Worm (Caenorhabditis elegans): ENCODE measurements around the gene lin-5.

Gene lin-5

ce11 chrII:7888759-7889158 is 28.4 kb downstream of the lin-5 start (continued):
- no peak for TF ChIP-seq egl-13 (tag; optimal IDR thresholded peaks at IDR 0.05)
- no peak for TF ChIP-seq fos-1 (tag; optimal IDR thresholded peaks at IDR 0.05)
- TF ChIP-seq lin-35 (GFP tag; optimal IDR thresholded peaks at IDR 0.05): peak; percentile 5 to 12

ce11 chrII:7889321-7889720 is 28.9 kb downstream of the lin-5 start:
- TF ChIP-seq elt-2 (tag; optimal IDR thresholded peaks at IDR 0.05) (peak; percentile 57), pqm-1 (tag; optimal IDR thresholded peaks at IDR 0.05) (no peak), ceh-88 (GFP tag; IDR thresholded peaks at IDR 0.05) (no peak), C16A3.4 (tag; optimal IDR thresholded peaks at IDR 0.05) (no peak), nhr-85 (tag) (no peak), lin-35 (GFP tag; optimal IDR thresholded peaks at IDR 0.05) (peak in 1 of 2 experiments; percentile 11), blmp-1 (tag; optimal IDR thresholded peaks at IDR 0.05) (no peak)

DNA sequence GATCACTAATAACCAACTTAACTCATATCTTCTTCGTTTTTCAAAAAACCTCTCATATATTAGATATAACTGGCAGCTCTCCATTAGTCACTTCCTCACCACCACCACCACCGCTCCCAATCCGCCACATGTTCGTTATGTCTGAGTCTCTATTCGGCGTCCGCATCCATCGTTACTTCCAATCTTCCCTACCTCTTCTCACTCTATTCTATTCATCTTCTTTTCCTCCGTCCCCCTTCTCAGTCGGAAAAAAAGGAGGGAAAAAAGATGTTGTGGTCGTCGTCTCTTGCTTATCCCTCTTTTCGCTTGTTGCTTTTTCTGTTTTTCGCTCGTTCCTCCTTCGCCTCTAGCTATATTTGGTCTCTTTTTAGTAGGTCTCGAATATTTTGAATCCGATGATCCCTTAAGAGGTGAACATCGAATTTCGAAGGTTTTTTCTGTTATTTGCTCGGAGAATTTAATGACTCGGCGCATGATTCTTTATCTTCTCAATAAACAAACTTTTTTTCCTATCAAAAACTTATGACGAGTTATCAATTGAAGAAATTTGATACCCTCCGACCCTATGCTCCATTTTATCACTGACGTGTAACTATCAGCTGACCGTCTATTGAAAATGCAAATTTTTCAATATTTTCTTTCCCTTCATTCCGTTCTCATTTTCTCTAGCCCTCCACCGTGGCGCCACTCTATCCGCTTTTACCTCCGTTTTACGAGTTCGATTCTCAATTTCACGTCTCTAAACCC is 31.7 kb downstream of the lin-5 start:
- TF ChIP-seq tbx-2 (tag; optimal IDR thresholded peaks at IDR 0.05) (peak; percentile 39), egl-13 (tag; optimal IDR thresholded peaks at IDR 0.05) (peak; percentile 2), nhr-20 (tag; optimal IDR thresholded peaks at IDR 0.05) (no peak), elt-2 (tag; optimal IDR thresholded peaks at IDR 0.05) (peak; percentile 72), nhr-84 (tag; optimal IDR thresholded peaks at IDR 0.05) (no peak), zip-4 (GFP tag; optimal IDR thresholded peaks at IDR 0.05) (no peak), nhr-12 (tag; optimal IDR thresholded peaks at IDR 0.05) (no peak), nhr-28 (tag; optimal IDR thresholded peaks at IDR 0.05) (no peak), mdl-1 (tag; optimal IDR thresholded peaks at IDR 0.05) (peak in 1 of 2 experiments; percentile 1), aha-1 (tag; optimal IDR thresholded peaks at IDR 0.05) (no peak), ceh-88 (GFP tag; IDR thresholded peaks at IDR 0.05) (no peak), lin-14 (GFP tag; optimal IDR thresholded peaks at IDR 0.05) (peak; percentile 87), dpl-1 (GFP tag; optimal IDR thresholded peaks at IDR 0.05) (no peak), fkh-8 (tag; optimal IDR thresholded peaks at IDR 0.05) (peak; percentile 53), tlp-1 (tag; optimal IDR thresholded peaks at IDR 0.05) (peak; percentile 15), aly-2 (tag; optimal IDR thresholded peaks at IDR 0.05) (no peak), hpl-2 (GFP tag; optimal IDR thresholded peaks at IDR 0.05) (no peak), mab-9 (GFP tag; IDR thresholded peaks at IDR 0.05) (no peak), swsn-7 (tag; optimal IDR thresholded peaks at IDR 0.05) (peak; percentile 46), dsc-1 (tag; optimal IDR thresholded peaks at IDR 0.05) (peak; percentile 40), ces-1 (GFP tag; optimal IDR thresholded peaks at IDR 0.05) (no peak), isw-1 (GFP tag; IDR thresholded peaks at IDR 0.05) (no peak), fkh-4 (tag; optimal IDR thresholded peaks at IDR 0.05; ENCODE audit: borderline replicate concordance) (no peak), ceh-90 (tag; optimal IDR thresholded peaks at IDR 0.05) (no peak), snu-23 (GFP tag; optimal IDR thresholded peaks at IDR 0.05) (peak; percentile 48), nhr-71 (tag; optimal IDR thresholded peaks at IDR 0.05) (peak; percentile 58), fkh-10 (GFP tag; optimal IDR thresholded peaks at IDR 0.05) (peak; percentile 6), pag-3 (tag; optimal IDR thresholded peaks at IDR 0.05; ENCODE audit: borderline replicate concordance, insufficient read depth) (no peak), ceh-8 (GFP tag; optimal IDR thresholded peaks at IDR 0.05) (peak; percentile 20), nhr-47 (tag; optimal IDR thresholded peaks at IDR 0.05) (peak; percentile 4), efl-1 (optimal IDR thresholded peaks at IDR 0.05) (peak; percentile 8 to 37), efl-1 (GFP tag; optimal IDR thresholded peaks at IDR 0.05 in 1 of 2) (peak in 1 of 2 experiments; percentile 68), nhr-237 (tag; optimal IDR thresholded peaks at IDR 0.05) (no peak), irx-1 (tag; optimal IDR thresholded peaks at IDR 0.05) (peak; percentile 14), nhr-76 (tag; optimal IDR thresholded peaks at IDR 0.05) (no peak), ama-1 (optimal IDR thresholded peaks at IDR 0.05) (peak; percentile 58), lir-3 (tag; optimal IDR thresholded peaks at IDR 0.05; ENCODE audit: poor library complexity) (no peak), mep-1 (tag; optimal IDR thresholded peaks at IDR 0.05) (peak; percentile 69), pax-3 (tag; optimal IDR thresholded peaks at IDR 0.05) (no peak), vab-15 (tag; optimal IDR thresholded peaks at IDR 0.05) (no peak), zag-1 (tag; optimal IDR thresholded peaks at IDR 0.05) (no peak), sox-4 (tag; optimal IDR thresholded peaks at IDR 0.05) (no peak), nhr-77 (tag; optimal IDR thresholded peaks at IDR 0.05) (no peak)
